Fruit fly (Drosophila melanogaster): ENCODE results near the gene indra.

Gene indra

DNA sequence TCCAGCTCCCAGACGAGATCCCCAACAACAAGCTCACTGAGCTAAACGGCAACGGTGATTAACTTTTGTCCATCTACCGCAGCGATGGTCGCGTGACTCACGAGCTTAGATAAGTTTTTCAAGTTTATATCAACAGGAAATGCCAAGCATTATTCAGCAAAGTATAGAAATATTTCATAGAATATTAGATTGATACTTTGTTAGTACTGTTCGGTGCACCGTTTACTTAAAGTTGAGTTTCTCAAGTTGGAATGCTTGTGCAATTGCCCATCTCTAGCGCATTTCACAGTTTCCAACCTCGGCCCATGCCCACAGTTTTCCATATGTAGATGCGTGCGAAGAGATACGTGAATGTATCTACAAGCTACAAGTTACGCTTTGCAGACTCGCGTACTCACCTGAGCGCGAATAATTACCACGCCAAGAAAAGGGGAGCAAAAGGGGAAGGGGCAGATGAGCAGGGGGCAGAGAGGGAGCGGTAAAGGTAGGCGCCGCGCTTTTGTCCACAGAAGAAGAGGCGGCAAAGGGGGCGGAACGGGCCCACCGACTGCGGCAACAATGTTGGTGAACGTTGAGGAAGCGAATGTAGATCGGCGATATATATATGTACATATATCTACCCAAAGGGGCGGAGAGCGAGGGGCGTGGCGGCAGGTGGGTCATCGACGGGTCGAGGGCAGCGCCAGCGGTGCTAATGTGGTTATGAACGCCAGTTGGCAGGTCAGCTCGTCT lies 34.0 kb upstream of the indra start (continued):
- peak; percentile 21 to 43 for TF ChIP-seq dpn (GFP tag; optimal IDR thresholded peaks at IDR 0.05)
- no peak for TF ChIP-seq pb (GFP tag; optimal IDR thresholded peaks at IDR 0.05)
- peak; percentile 6 for TF ChIP-seq CG10654 (GFP tag; optimal IDR thresholded peaks at IDR 0.05)
- TF ChIP-seq Dref (GFP tag; IDR thresholded peaks at IDR 0.05): no peak
- TF ChIP-seq Ada2b (GFP tag; IDR thresholded peaks at IDR 0.05): 0 out of 2 replicates have a peak, but pooled peaks have one; percentile 21
- TF ChIP-seq Stat92E (GFP tag; optimal IDR thresholded peaks at IDR 0.05): no peak
- peak; percentile 47 for TF ChIP-seq CG2875 (GFP tag; optimal IDR thresholded peaks at IDR 0.05)
- TF ChIP-seq prd (optimal IDR thresholded peaks at IDR 0.05): no peak
- TF ChIP-seq prd (GFP tag; IDR thresholded peaks at IDR 0.05): peak; percentile 69; the same call in 2 of the 3 replicates
- TF ChIP-seq CG13624 (GFP tag; optimal IDR thresholded peaks at IDR 0.05): no peak
- no peak for TF ChIP-seq CG15011 (GFP tag; optimal IDR thresholded peaks at IDR 0.05)
- TF ChIP-seq Awh (GFP tag; IDR thresholded peaks at IDR 0.05): no peak
- TF ChIP-seq gem (tag; optimal IDR thresholded peaks at IDR 0.05): peak; percentile 65
- no peak for TF ChIP-seq CG15073 (GFP tag; optimal IDR thresholded peaks at IDR 0.05)
- no peak for TF ChIP-seq slbo (GFP tag; IDR thresholded peaks at IDR 0.05)
- TF ChIP-seq CG12942 (GFP tag; optimal IDR thresholded peaks at IDR 0.05): no peak
- no peak for TF ChIP-seq kni (GFP tag; optimal IDR thresholded peaks at IDR 0.05)
- no peak for TF ChIP-seq CG4282 (GFP tag; optimal IDR thresholded peaks at IDR 0.05)
- TF ChIP-seq CoRest (tag; optimal IDR thresholded peaks at IDR 0.05): peak; percentile 39
- TF ChIP-seq Oaz (GFP tag; IDR thresholded peaks at IDR 0.05): no peak
- TF ChIP-seq jigr1 (GFP tag; IDR thresholded peaks at IDR 0.05): no peak
- TF ChIP-seq CG16863 (GFP tag; optimal IDR thresholded peaks at IDR 0.05): peak; percentile 13
- TF ChIP-seq fd64A (GFP tag; optimal IDR thresholded peaks at IDR 0.05): no peak
- TF ChIP-seq dimm (GFP tag; IDR thresholded peaks at IDR 0.05): no peak
- no peak for TF ChIP-seq cg (GFP tag; optimal IDR thresholded peaks at IDR 0.05)
- TF ChIP-seq CG30403 (GFP tag; optimal IDR thresholded peaks at IDR 0.05): peak; percentile 61
- peak; percentile 60 for TF ChIP-seq PHDP (tag; optimal IDR thresholded peaks at IDR 0.05)
- TF ChIP-seq H2.0 (GFP tag; IDR thresholded peaks at IDR 0.05): peak; percentile 28; the same call in 1 of the 2 replicates
- no peak for TF ChIP-seq CG15514 (GFP tag; optimal IDR thresholded peaks at IDR 0.05)
- peak; percentile 69 for TF ChIP-seq E2f1 (GFP tag; IDR thresholded peaks at IDR 0.05)
- TF ChIP-seq peb (GFP tag; IDR thresholded peaks at IDR 0.05): no peak
- no peak for TF ChIP-seq CG6765 (GFP tag; optimal IDR thresholded peaks at IDR 0.05)
- no peak for TF ChIP-seq Bdp1 (GFP tag; optimal IDR thresholded peaks at IDR 0.05)
- no peak for TF ChIP-seq CG9932 (GFP tag; IDR thresholded peaks at IDR 0.05)
- no peak for TF ChIP-seq tll (GFP tag; optimal IDR thresholded peaks at IDR 0.05)
- TF ChIP-seq CG13894 (tag; optimal IDR thresholded peaks at IDR 0.05): no peak
- TF ChIP-seq CG12769 (tag; optimal IDR thresholded peaks at IDR 0.05): peak; percentile 56
- peak; percentile 60; the same call in 1 of the 2 replicates for TF ChIP-seq CG17328 (GFP tag; IDR thresholded peaks at IDR 0.05)
- no peak for TF ChIP-seq CG15696 (tag; optimal IDR thresholded peaks at IDR 0.05)
- TF ChIP-seq CG8089 (GFP tag; optimal IDR thresholded peaks at IDR 0.05): no peak
- TF ChIP-seq fd102C (GFP tag; optimal IDR thresholded peaks at IDR 0.05): no peak
- TF ChIP-seq Ravus (GFP tag; IDR thresholded peaks at IDR 0.05): no peak
- no peak for TF ChIP-seq CG6854 (GFP tag; optimal IDR thresholded peaks at IDR 0.05)
- no peak for TF ChIP-seq jumu (GFP tag; optimal IDR thresholded peaks at IDR 0.05)
- TF ChIP-seq CG10543 (GFP tag; optimal IDR thresholded peaks at IDR 0.05): no peak
- no peak for TF ChIP-seq pfk (GFP tag; optimal IDR thresholded peaks at IDR 0.05)
- TF ChIP-seq ttk (GFP tag; IDR thresholded peaks at IDR 0.05): peak; percentile 64; the same call in 1 of the 2 replicates
- TF ChIP-seq CG18764 (GFP tag; optimal IDR thresholded peaks at IDR 0.05): no peak
- no peak for TF ChIP-seq fru (optimal IDR thresholded peaks at IDR 0.05)
- no peak for TF ChIP-seq nerfin-2 (GFP tag; IDR thresholded peaks at IDR 0.05; ENCODE audit: partially characterized antibody)

Measured in whole organism, embryonic.